Worm (Caenorhabditis elegans) whole organism, L3 larva: ENCODE data around the gene K05F1.10.

ENCODE experiments used
- R02D3.7 ChIP-seq: fragments of 150-350 bp; optimal IDR thresholded peaks from 2 replicates; lab custom pipeline; 2014; ENCODE audit warnings: missing biosample characterization, missing genetic modification characterization
- ZK546.5 ChIP-seq: sonication (generic microtip); optimal IDR thresholded peaks from 2 replicates; lab custom pipeline; 2017; ENCODE audit warnings: missing biosample characterization, missing genetic modification characterization
- aly-2 ChIP-seq: fragments of 150-350 bp; optimal IDR thresholded peaks from 2 replicates; lab custom pipeline; 2014; ENCODE audit warnings: missing biosample characterization, missing genetic modification characterization
- ama-1 ChIP-seq: fragments of 150-350 bp; optimal IDR thresholded peaks from 2 replicates; lab custom pipeline; 2018
- ceh-28 ChIP-seq: fragments of 150-350 bp; optimal IDR thresholded peaks from 2 replicates; lab custom pipeline; 2014; ENCODE audit warnings: missing biosample characterization, missing genetic modification reagents, missing genetic modification characterization
- ceh-82 ChIP-seq: fragments of 150-350 bp; optimal IDR thresholded peaks from 2 replicates; lab custom pipeline; 2014; ENCODE audit warnings: missing biosample characterization, missing genetic modification characterization
- ceh-9 ChIP-seq: sonication (generic microtip); optimal IDR thresholded peaks from 2 replicates; lab custom pipeline; 2018; ENCODE audit warnings: missing biosample characterization, missing genetic modification characterization
- daf-12 ChIP-seq: fragments of 150-350 bp; optimal IDR thresholded peaks from 2 replicates; lab custom pipeline; 2014; ENCODE audit warnings: missing biosample characterization, missing genetic modification reagents, missing genetic modification characterization
- egl-27 ChIP-seq: sonication (generic microtip); optimal IDR thresholded peaks from 4 replicates; lab custom pipeline; 2017; ENCODE audit warnings: missing biosample characterization, missing genetic modification reagents, missing genetic modification characterization
- elt-2 ChIP-seq: sonication (generic microtip); optimal IDR thresholded peaks from 2 replicates; lab custom pipeline; 2016; ENCODE audit warnings: missing genetic modification reagents, mild to moderate bottlenecking, missing genetic modification characterization, missing compliant biosample characterization
- elt-3 ChIP-seq, 3 experiments: fragments of 150-350 bp in 1 of 3; sonication (generic microtip) in 2 of 3; optimal IDR thresholded peaks; 2 replicates in 2 of 3; 4 replicates in 1 of 3; lab custom pipeline; 2014 to 2017; ENCODE audit warnings: missing biosample characterization in 3 of 3, missing genetic modification characterization in 3 of 3
- fkh-10 ChIP-seq: sonication (generic microtip); optimal IDR thresholded peaks from 2 replicates; lab custom pipeline; 2017; ENCODE audit warnings: missing biosample characterization, missing genetic modification reagents, missing genetic modification characterization
- fos-1 ChIP-seq: fragments of 150-350 bp; optimal IDR thresholded peaks from 2 replicates; lab custom pipeline; 2014; ENCODE audit warnings: missing biosample characterization, missing genetic modification characterization
- lsy-12 ChIP-seq: sonication (generic microtip); optimal IDR thresholded peaks from 2 replicates; lab custom pipeline; 2016; ENCODE audit warnings: mild to moderate bottlenecking, missing genetic modification characterization, missing compliant biosample characterization
- mdl-1 ChIP-seq: fragments of 150-350 bp; optimal IDR thresholded peaks from 2 replicates; lab custom pipeline; 2014; ENCODE audit warnings: missing biosample characterization, missing genetic modification characterization
- mml-1 ChIP-seq: fragments of 150-350 bp; sonication (generic microtip); optimal IDR thresholded peaks from 3 replicates; lab custom pipeline; 2014; ENCODE audit warnings: missing biosample characterization, missing genetic modification characterization
- nfya-1 ChIP-seq: sonication (generic microtip); optimal IDR thresholded peaks from 2 replicates; lab custom pipeline; 2017; ENCODE audit warnings: missing genetic modification characterization, mild to moderate bottlenecking, missing compliant biosample characterization, antibody characterized with exemption, moderate library complexity; ENCODE audit not compliant: insufficient read depth
- nhr-11 ChIP-seq: fragments of 150-350 bp; optimal IDR thresholded peaks from 2 replicates; lab custom pipeline; 2014; ENCODE audit warnings: missing biosample characterization, missing genetic modification characterization
- nhr-23 ChIP-seq: fragments of 150-350 bp; optimal IDR thresholded peaks from 2 replicates; lab custom pipeline; 2014; ENCODE audit warnings: missing biosample characterization, missing genetic modification reagents, missing genetic modification characterization
- nhr-237 ChIP-seq: fragments of 150-350 bp; optimal IDR thresholded peaks from 2 replicates; lab custom pipeline; 2014; ENCODE audit warnings: missing biosample characterization, missing genetic modification characterization
- nhr-25 ChIP-seq: sonication (generic microtip); optimal IDR thresholded peaks from 2 replicates; lab custom pipeline; 2017; ENCODE audit warnings: missing biosample characterization, missing genetic modification characterization
- nhr-43 ChIP-seq: sonication (generic microtip); optimal IDR thresholded peaks from 2 replicates; lab custom pipeline; 2016; ENCODE audit warnings: mild to moderate bottlenecking, missing genetic modification characterization, missing compliant biosample characterization; ENCODE audit not compliant: poor library complexity, severe bottlenecking
- nhr-67 ChIP-seq: fragments of 150-350 bp; optimal IDR thresholded peaks from 2 replicates; lab custom pipeline; 2014; ENCODE audit warnings: missing biosample characterization, missing genetic modification characterization
- pha-4 ChIP-seq: fragments of 150-350 bp; optimal IDR thresholded peaks from 2 replicates; lab custom pipeline; 2014; ENCODE audit warnings: missing biosample characterization, missing genetic modification reagents, missing genetic modification characterization
- pqm-1 ChIP-seq: fragments of 150-350 bp; optimal IDR thresholded peaks from 2 replicates; lab custom pipeline; 2017; ENCODE audit warnings: missing biosample characterization, missing genetic modification characterization, inconsistent platforms
- sea-2 ChIP-seq: fragments of 150-350 bp; sonication (generic microtip); optimal IDR thresholded peaks from 4 replicates; lab custom pipeline; 2014; ENCODE audit warnings: missing biosample characterization, missing genetic modification reagents, missing genetic modification characterization
- snpc-4 ChIP-seq: fragments of 150-350 bp; optimal IDR thresholded peaks from 2 replicates; lab custom pipeline; 2014; ENCODE audit warnings: missing biosample characterization, missing genetic modification characterization
- tbx-2 ChIP-seq: sonication (generic microtip); optimal IDR thresholded peaks from 2 replicates; lab custom pipeline; 2016; ENCODE audit warnings: mild to moderate bottlenecking, missing genetic modification characterization, missing compliant biosample characterization
- unc-39 ChIP-seq: sonication (generic microtip); optimal IDR thresholded peaks from 4 replicates; lab custom pipeline; 2017; ENCODE audit warnings: missing biosample characterization, missing genetic modification characterization
- unc-62 ChIP-seq: fragments of 150-350 bp; sonication (generic microtip); optimal IDR thresholded peaks from 4 replicates; lab custom pipeline; 2014; ENCODE audit warnings: missing biosample characterization, missing genetic modification reagents, missing genetic modification characterization
- ztf-11 ChIP-seq: fragments of 150-350 bp; optimal IDR thresholded peaks from 2 replicates; lab custom pipeline; 2014; ENCODE audit warnings: missing biosample characterization, missing genetic modification characterization
- ztf-4 ChIP-seq: fragments of 150-350 bp; optimal IDR thresholded peaks from 2 replicates; lab custom pipeline; 2014; ENCODE audit warnings: missing biosample characterization, missing genetic modification characterization

Gene K05F1.10

ce11 chrII:5805303-5805702, at the start of gene K05F1.10:
Gene K05F1.10, minus strand, starts transcription at chrII:5805473.
- TF ChIP-seq ama-1 (lab: Kevin White, UChicago) = peak; percentile 9
- TF ChIP-seq ztf-11 = no peak
- TF ChIP-seq pqm-1 (tag; lab: Kevin White, UChicago) = peak; percentile 54
- TF ChIP-seq pha-4 = peak; percentile 9
- peak; percentile 86 for TF ChIP-seq elt-2 (tag; lab: Kevin White, UChicago)

DNA sequence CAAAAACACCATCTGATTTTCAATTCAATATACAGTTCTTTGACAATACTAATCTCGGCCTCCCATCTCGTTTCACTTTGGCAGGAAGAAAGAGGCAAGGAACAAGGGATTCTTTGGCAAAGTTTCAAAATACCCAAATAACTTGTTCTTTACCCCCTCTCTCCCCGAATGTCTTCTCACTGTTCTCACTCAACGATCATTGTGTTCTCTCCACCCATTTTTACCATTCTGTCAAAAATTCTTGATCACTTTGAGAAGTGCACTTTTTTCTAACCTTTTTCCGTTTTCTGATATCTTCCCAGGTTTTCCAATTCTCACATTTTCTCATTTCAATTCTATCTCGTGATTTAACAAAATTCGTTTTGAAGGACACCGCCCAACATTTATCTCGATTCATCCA, 48.8 kb upstream of the K05F1.10 start, which contains the start of gene H41C03.1:
H41C03.1 (plus strand) TSS at position 301 of the 400 bp plus-strand sequence.
- TF ChIP-seq elt-2 (tag; lab: Kevin White, UChicago) (no peak), ceh-9 (tag; lab: Kevin White, UChicago) (no peak), aly-2 (no peak), ztf-4 (tag; lab: Kevin White, UChicago) (no peak), lsy-12 (tag; lab: Kevin White, UChicago) (no peak), ztf-11 (no peak), ceh-28 (tag; lab: Kevin White, UChicago) (no peak), fos-1 (tag; lab: Kevin White, UChicago) (no peak)
- TF ChIP-seq, all 47 proteins: peak for 0

ce11 chrII:5853261-5853660, 48.0 kb upstream of the K05F1.10 start:
- TF ChIP-seq snpc-4 (tag; lab: Kevin White, UChicago) = no peak
- TF ChIP-seq pha-4 = no peak
- TF ChIP-seq elt-3 (tag; optimal IDR thresholded peaks at IDR 0.05; lab: Kevin White, UChicago) = peak in 2 of 3 experiments; percentile 42 to 53
- peak; percentile 20 for TF ChIP-seq ceh-28 (tag; lab: Kevin White, UChicago)
- TF ChIP-seq nhr-25 (tag; lab: Kevin White, UChicago) = no peak
- TF ChIP-seq mml-1 (tag; lab: Kevin White, UChicago) = no peak
- peak; percentile 91 for TF ChIP-seq nhr-23 (tag; lab: Kevin White, UChicago)
- no peak for TF ChIP-seq unc-62 (GFP tag; lab: Kevin White, UChicago)
- peak; percentile 31 for TF ChIP-seq nhr-43
- TF ChIP-seq pqm-1 (tag; lab: Kevin White, UChicago) = no peak
- no peak for TF ChIP-seq nfya-1 (tag; lab: Kevin White, UChicago)
- no peak for TF ChIP-seq R02D3.7 (tag; lab: Kevin White, UChicago)
- no peak for TF ChIP-seq lsy-12 (tag; lab: Kevin White, UChicago)
- TF ChIP-seq mdl-1 (tag; lab: Kevin White, UChicago) = no peak
- TF ChIP-seq unc-39 (tag; lab: Kevin White, UChicago) = no peak
- TF ChIP-seq nhr-67 (tag; lab: Kevin White, UChicago) = no peak
- no peak for TF ChIP-seq tbx-2
- no peak for TF ChIP-seq nhr-11 (tag; lab: Kevin White, UChicago)
- TF ChIP-seq daf-12 (tag; lab: Kevin White, UChicago) = no peak

DNA sequence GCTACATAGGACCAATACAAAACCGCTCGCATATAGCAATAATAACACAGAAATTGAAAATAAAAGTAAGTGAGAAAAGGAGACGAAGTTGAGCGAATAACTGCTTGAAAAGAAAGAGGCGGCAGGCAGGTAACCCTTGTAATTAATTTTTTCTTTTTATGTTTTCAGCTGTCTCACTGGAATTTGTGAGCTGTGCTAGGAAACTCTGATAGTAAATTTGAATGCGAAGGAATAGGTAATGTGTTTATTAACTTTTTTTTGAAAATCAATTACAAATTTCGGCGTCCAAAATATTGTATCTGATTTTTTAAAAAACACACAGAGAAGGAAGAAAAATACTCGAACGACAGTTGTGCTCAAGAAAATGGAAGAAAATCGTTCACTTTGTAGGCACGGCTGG, 46.7 kb upstream of the K05F1.10 start, which contains the start of gene H41C03.2:
H41C03.2 (minus strand) TSS at position 101 of the 400 bp plus-strand sequence.
- no peak for TF ChIP-seq nhr-237 (tag; lab: Kevin White, UChicago)
- TF ChIP-seq nhr-23 (tag; lab: Kevin White, UChicago) = no peak
- TF ChIP-seq nhr-11 (tag; lab: Kevin White, UChicago) = no peak
- no peak for TF ChIP-seq fos-1 (tag; lab: Kevin White, UChicago)
- no peak for TF ChIP-seq egl-27 (tag; lab: Kevin White, UChicago)
- no peak for TF ChIP-seq fkh-10

DNA sequence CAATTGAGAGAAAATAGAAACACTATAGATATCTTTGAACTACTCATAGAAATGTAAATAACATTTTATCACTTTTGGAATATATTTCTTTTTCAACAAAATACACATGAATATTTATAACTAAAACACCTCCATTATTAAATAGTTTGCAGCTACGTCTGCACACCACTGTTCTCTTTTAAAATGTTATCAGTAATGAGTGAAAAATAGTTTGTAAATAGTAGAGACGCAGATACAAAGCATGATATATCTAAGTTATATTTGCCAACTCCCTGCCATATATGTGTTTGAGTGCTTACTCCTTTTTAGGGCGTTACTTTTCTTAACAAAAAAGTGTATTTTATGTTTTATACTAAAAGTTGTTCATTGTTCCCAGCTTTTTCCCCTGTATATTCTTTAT, 40.9 kb upstream of the K05F1.10 start:
- TF ChIP-seq nhr-11 (tag; lab: Kevin White, UChicago) = no peak
- no peak for TF ChIP-seq sea-2 (GFP tag; lab: Kevin White, UChicago)
- peak; percentile 70 for TF ChIP-seq elt-2 (tag; lab: Kevin White, UChicago)
- peak; percentile 68 for TF ChIP-seq pha-4
- TF ChIP-seq lsy-12 (tag; lab: Kevin White, UChicago) = no peak
- no peak for TF ChIP-seq aly-2
- TF ChIP-seq unc-62 (GFP tag; lab: Kevin White, UChicago) = no peak
- TF ChIP-seq ceh-9 (tag; lab: Kevin White, UChicago) = no peak
- TF ChIP-seq ceh-82 = no peak
- peak; percentile 5 for TF ChIP-seq pqm-1 (tag; lab: Kevin White, UChicago)
- TF ChIP-seq ZK546.5 (tag; lab: Kevin White, UChicago) = no peak
